Fruit fly (Drosophila melanogaster): ENCODE results near the gene CG42779.

The CG42779 gene

dm6 chr3R:17108881-17109280 is 12.5 kb upstream of the CG42779 start:
- no peak for TF ChIP-seq pan (optimal IDR thresholded peaks at IDR 0.05)

- TF ChIP-seq Dll (optimal IDR thresholded peaks at IDR 0.05) (peak; percentile 12), EcR (GFP tag; optimal IDR thresholded peaks at IDR 0.05) (no peak)
These were observed 10.3 kb upstream of the CG42779 start for dm6 chr3R:17110880-17111726.

- TF ChIP-seq psq (optimal IDR thresholded peaks at IDR 0.05) (no peak), EcR (GFP tag; optimal IDR thresholded peaks at IDR 0.05) (no peak), Dll (optimal IDR thresholded peaks at IDR 0.05) (no peak), pan (optimal IDR thresholded peaks at IDR 0.05) (no peak), CG8478 (optimal IDR thresholded peaks at IDR 0.05) (no peak), usp (GFP tag; optimal IDR thresholded peaks at IDR 0.05) (no peak)
These were observed 5.7 kb upstream of the CG42779 start for dm6 chr3R:17115668-17116067.

- TF ChIP-seq CG8478 (optimal IDR thresholded peaks at IDR 0.05): no peak
- no peak for TF ChIP-seq usp (GFP tag; optimal IDR thresholded peaks at IDR 0.05)
- TF ChIP-seq Dll (optimal IDR thresholded peaks at IDR 0.05): no peak
- TF ChIP-seq psq (optimal IDR thresholded peaks at IDR 0.05): no peak
- no peak for TF ChIP-seq pan (optimal IDR thresholded peaks at IDR 0.05)
- TF ChIP-seq EcR (GFP tag; optimal IDR thresholded peaks at IDR 0.05): no peak
These were observed 5.1 kb upstream of the CG42779 start for dm6 chr3R:17116231-17116630.

- no peak for TF ChIP-seq psq (optimal IDR thresholded peaks at IDR 0.05)
- TF ChIP-seq usp (GFP tag; optimal IDR thresholded peaks at IDR 0.05): no peak
- TF ChIP-seq EcR (GFP tag; optimal IDR thresholded peaks at IDR 0.05): no peak
- no peak for TF ChIP-seq Dll (optimal IDR thresholded peaks at IDR 0.05)
- TF ChIP-seq pan (optimal IDR thresholded peaks at IDR 0.05): no peak
- no peak for TF ChIP-seq CG8478 (optimal IDR thresholded peaks at IDR 0.05)
These were observed 3.6 kb upstream of the CG42779 start for dm6 chr3R:17117607-17118327.

dm6 chr3R:17118917-17119378 is 2.4 kb upstream of the CG42779 start:
- TF ChIP-seq usp (GFP tag; optimal IDR thresholded peaks at IDR 0.05) (no peak), psq (optimal IDR thresholded peaks at IDR 0.05) (no peak), CG8478 (optimal IDR thresholded peaks at IDR 0.05) (no peak), pan (optimal IDR thresholded peaks at IDR 0.05) (no peak), Dll (optimal IDR thresholded peaks at IDR 0.05) (no peak)

- no peak for TF ChIP-seq EcR (GFP tag; optimal IDR thresholded peaks at IDR 0.05)
- TF ChIP-seq usp (GFP tag; optimal IDR thresholded peaks at IDR 0.05): no peak
- TF ChIP-seq Dll (optimal IDR thresholded peaks at IDR 0.05): no peak
- no peak for TF ChIP-seq CG8478 (optimal IDR thresholded peaks at IDR 0.05)
- no peak for TF ChIP-seq psq (optimal IDR thresholded peaks at IDR 0.05)
- TF ChIP-seq pan (optimal IDR thresholded peaks at IDR 0.05): no peak
These were observed 1.2 kb upstream of the CG42779 start, which contains the start of gene CG34278 for dm6 chr3R:17120165-17120564. Gene CG34278, plus strand, starts transcription at chr3R:17120465.

- TF ChIP-seq Dll (optimal IDR thresholded peaks at IDR 0.05) (no peak), psq (optimal IDR thresholded peaks at IDR 0.05) (no peak), EcR (GFP tag; optimal IDR thresholded peaks at IDR 0.05) (no peak), CG8478 (optimal IDR thresholded peaks at IDR 0.05) (no peak), pan (optimal IDR thresholded peaks at IDR 0.05) (no peak), usp (GFP tag; optimal IDR thresholded peaks at IDR 0.05) (no peak)
These were observed 1.6 kb downstream of the CG42779 start for dm6 chr3R:17122796-17123504.

- TF ChIP-seq Dll (optimal IDR thresholded peaks at IDR 0.05) (no peak), pan (optimal IDR thresholded peaks at IDR 0.05) (no peak), psq (optimal IDR thresholded peaks at IDR 0.05) (no peak), EcR (GFP tag; optimal IDR thresholded peaks at IDR 0.05) (no peak), usp (GFP tag; optimal IDR thresholded peaks at IDR 0.05) (no peak), CG8478 (optimal IDR thresholded peaks at IDR 0.05) (no peak)
These were observed 2.8 kb downstream of the CG42779 start, which contains the start of gene CG45079 for dm6 chr3R:17124177-17124576. Gene CG45079, plus strand, starts transcription at chr3R:17124477.

- TF ChIP-seq pan (optimal IDR thresholded peaks at IDR 0.05) (no peak), psq (optimal IDR thresholded peaks at IDR 0.05) (no peak), CG8478 (optimal IDR thresholded peaks at IDR 0.05) (no peak), EcR (GFP tag; optimal IDR thresholded peaks at IDR 0.05) (no peak)
These were observed 4.1 kb downstream of the CG42779 start, which contains the start of gene cher for dm6 chr3R:17125339-17126044. Gene cher, minus strand, starts transcription at chr3R:17125389.

- no peak for TF ChIP-seq EcR (GFP tag; optimal IDR thresholded peaks at IDR 0.05)
These were observed 5.5 kb downstream of the CG42779 start, which contains the start of the genes CG17477 and CG31269 for dm6 chr3R:17126838-17127237. Gene CG17477, minus strand, starts transcription at chr3R:17126938. Gene CG31269, plus strand, starts transcription at chr3R:17127126.

Measured in whole organism.